Worm (Caenorhabditis elegans) whole organism, L2 larva: ENCODE data around the gene K10C2.2.

Experiments
- F13H6.1 ChIP-seq: sonication (generic microtip); optimal IDR thresholded peaks from 2 replicates; lab custom pipeline; 2016; ENCODE audit warnings: missing genetic modification characterization, missing compliant biosample characterization
- ZK546.5 ChIP-seq: sonication (generic microtip); optimal IDR thresholded peaks from 2 replicates; lab custom pipeline; 2017; ENCODE audit warnings: missing biosample characterization, missing genetic modification characterization
- aly-2 ChIP-seq: fragments of 150-350 bp; optimal IDR thresholded peaks from 2 replicates; lab custom pipeline; 2014; ENCODE audit warnings: missing biosample characterization, missing genetic modification characterization
- blmp-1 ChIP-seq: sonication (generic microtip); optimal IDR thresholded peaks from 2 replicates; lab custom pipeline; 2017; ENCODE audit warnings: missing genetic modification characterization, mild to moderate bottlenecking, missing compliant biosample characterization, antibody characterized with exemption, moderate library complexity; ENCODE audit not compliant: insufficient read depth
- gmeb-1 ChIP-seq: fragments of 150-350 bp; optimal IDR thresholded peaks from 2 replicates; lab custom pipeline; 2014; ENCODE audit warnings: missing biosample characterization, missing genetic modification characterization
- nhr-10 ChIP-seq: sonication (generic microtip); optimal IDR thresholded peaks from 2 replicates; lab custom pipeline; 2017; ENCODE audit warnings: missing biosample characterization, missing genetic modification characterization
- nhr-11 ChIP-seq: fragments of 150-350 bp; optimal IDR thresholded peaks from 2 replicates; lab custom pipeline; 2014; ENCODE audit warnings: missing biosample characterization, missing genetic modification characterization
- nhr-12 ChIP-seq: fragments of 150-350 bp; optimal IDR thresholded peaks from 2 replicates; lab custom pipeline; 2014; ENCODE audit warnings: missing biosample characterization, missing genetic modification characterization
- nhr-237 ChIP-seq: fragments of 150-350 bp; optimal IDR thresholded peaks from 2 replicates; lab custom pipeline; 2014; ENCODE audit warnings: missing biosample characterization, missing genetic modification characterization
- unc-55 ChIP-seq: fragments of 150-350 bp; sonication (generic microtip); optimal IDR thresholded peaks from 3 replicates; lab custom pipeline; 2014; ENCODE audit warnings: missing biosample characterization, missing genetic modification reagents, missing genetic modification characterization
- unc-62 ChIP-seq: fragments of 150-350 bp; optimal IDR thresholded peaks from 2 replicates; lab custom pipeline; 2014; ENCODE audit warnings: missing biosample characterization, missing genetic modification reagents, missing genetic modification characterization
- zag-1 ChIP-seq: fragments of 150-350 bp; optimal IDR thresholded peaks from 2 replicates; lab custom pipeline; 2014; ENCODE audit warnings: missing biosample characterization, missing genetic modification characterization
- ztf-11 ChIP-seq: sonication (generic microtip); optimal IDR thresholded peaks from 2 replicates; lab custom pipeline; 2017; ENCODE audit warnings: missing biosample characterization, missing genetic modification characterization

DNA sequence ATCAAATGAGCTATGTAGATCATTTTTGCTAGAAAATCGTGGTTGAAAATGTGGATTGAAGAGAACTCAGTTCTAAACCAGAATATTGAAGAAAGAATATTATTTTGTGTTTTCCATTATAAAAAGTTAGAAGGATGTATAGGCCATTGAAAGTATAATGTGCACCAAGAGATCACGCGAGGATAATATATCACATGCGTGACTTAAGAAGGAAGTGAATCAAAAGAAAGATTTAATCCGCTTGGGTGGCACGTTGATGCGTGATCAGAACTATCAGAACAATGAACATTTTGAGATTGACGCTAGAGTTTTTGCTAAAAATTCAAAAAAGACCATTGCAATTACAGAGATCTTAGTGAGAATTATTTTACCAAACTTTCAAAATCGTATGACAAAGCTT, 2.2 kb upstream of the K10C2.2 start:
- TF ChIP-seq gmeb-1 (tag; lab: Kevin White, UChicago), result no peak
- no peak for TF ChIP-seq nhr-11 (tag; lab: Kevin White, UChicago)
- TF ChIP-seq nhr-237 (tag; lab: Kevin White, UChicago), result no peak
- TF ChIP-seq ZK546.5 (tag; lab: Kevin White, UChicago), result no peak
- no peak for TF ChIP-seq blmp-1 (tag; lab: Kevin White, UChicago)
- TF ChIP-seq nhr-10, result no peak
- no peak for TF ChIP-seq F13H6.1 (tag; lab: Kevin White, UChicago)
- no peak for TF ChIP-seq unc-62 (GFP tag; lab: Kevin White, UChicago)
- TF ChIP-seq aly-2 (tag; lab: Kevin White, UChicago), result no peak
- TF ChIP-seq nhr-12, result no peak
- no peak for TF ChIP-seq ztf-11 (tag; lab: Kevin White, UChicago)
- TF ChIP-seq unc-55 (GFP tag; lab: Kevin White, UChicago), result no peak
- TF ChIP-seq zag-1 (tag; lab: Kevin White, UChicago), result no peak
